Worm (Caenorhabditis elegans) whole organism, L3 larva: ENCODE data around the gene gly-11.

ENCODE experiments used
- R02D3.7 ChIP-seq: fragments of 150-350 bp; optimal IDR thresholded peaks from 2 replicates; lab custom pipeline; 2014; ENCODE audit warnings: missing biosample characterization, missing genetic modification characterization
- lin-15B ChIP-seq: fragments of 150-350 bp; optimal IDR thresholded peaks from 2 replicates; lab custom pipeline; 2014; ENCODE audit warnings: missing biosample characterization, missing genetic modification characterization

ce11 chrIII:12218078-12218477 is 41.0 kb upstream of the gly-11 start:
- TF ChIP-seq lin-15B (tag; lab: Kevin White, UChicago): no peak
- TF ChIP-seq R02D3.7: no peak
